Fruit fly (Drosophila melanogaster): ENCODE data around the gene Nost.

- no peak for TF ChIP-seq Hr78 (GFP tag; optimal IDR thresholded peaks at IDR 0.05)
- no peak for TF ChIP-seq usp (GFP tag; optimal IDR thresholded peaks at IDR 0.05)
- TF ChIP-seq psq (GFP tag; optimal IDR thresholded peaks at IDR 0.05): no peak
- no peak for TF ChIP-seq lola (GFP tag; optimal IDR thresholded peaks at IDR 0.05)
- no peak for TF ChIP-seq fru (GFP tag; optimal IDR thresholded peaks at IDR 0.05)
- TF ChIP-seq woc (GFP tag; optimal IDR thresholded peaks at IDR 0.05): no peak
- TF ChIP-seq ey (GFP tag; optimal IDR thresholded peaks at IDR 0.05): no peak
These were observed 45.7 kb upstream of the Nost start, which contains the start of gene CG12662 for dm6 chrX:8984342-8984741.

All from whole organism, wandering third instar larva.